Fruit fly (Drosophila melanogaster) whole organism, embryonic: ENCODE results near the gene SmydA-2.

ENCODE experiments used
- Aef1 ChIP-seq: fragments of 200-800 bp; sonication (Bioruptor generic); IDR thresholded peaks from 3 replicates; pipeline ENCODE4 v1.3.6; 2022; ENCODE audit warnings: missing biosample characterization, missing genetic modification characterization
- Awh ChIP-seq: fragments of 200-800 bp; sonication (Bioruptor generic); IDR thresholded peaks from 2 replicates; pipeline ENCODE4, ENCODE4 v1.3.6; 2022; ENCODE audit warnings: missing biosample characterization, missing genetic modification characterization
- Blimp-1 ChIP-seq: fragments of 200-800 bp; sonication (Bioruptor generic); optimal IDR thresholded peaks from 3 replicates; lab custom pipeline; 2018; ENCODE audit warnings: missing biosample characterization, missing genetic modification characterization, mild to moderate bottlenecking, moderate library complexity, missing genetic modification reagents
- CG10979 ChIP-seq: fragments of 200-800 bp; sonication (Bioruptor generic); optimal IDR thresholded peaks from 2 replicates; lab custom pipeline; 2018; ENCODE audit warnings: missing biosample characterization, mild to moderate bottlenecking, missing genetic modification characterization, moderate library complexity
- CG11504 ChIP-seq: fragments of 200-800 bp; sonication (Bioruptor generic); optimal IDR thresholded peaks from 3 replicates; lab custom pipeline; 2019; ENCODE audit warnings: missing biosample characterization, mild to moderate bottlenecking, missing genetic modification characterization, moderate library complexity
- CG14014 ChIP-seq: fragments of 200-800 bp; sonication (Bioruptor generic); IDR thresholded peaks from 2 replicates; pipeline ENCODE4 v1.3.6; 2022; ENCODE audit warnings: missing biosample characterization, missing genetic modification characterization
- CG14667 ChIP-seq: fragments of 200-800 bp; sonication (Bioruptor generic); IDR thresholded peaks from 2 replicates; pipeline ENCODE4 v1.3.6; 2022; ENCODE audit warnings: missing biosample characterization, missing genetic modification characterization
- CG15696 ChIP-seq: fragments of 200-800 bp; sonication (Bioruptor generic); optimal IDR thresholded peaks from 2 replicates; lab custom pipeline; 2019; ENCODE audit warnings: missing biosample characterization, mild to moderate bottlenecking, missing genetic modification characterization, moderate library complexity
- CG17328 ChIP-seq: fragments of 200-800 bp; sonication (Bioruptor generic); IDR thresholded peaks from 2 replicates; pipeline ENCODE4 v1.3.6; 2022; ENCODE audit warnings: missing biosample characterization, missing genetic modification characterization
- CG17361 ChIP-seq: fragments of 200-800 bp; sonication (Bioruptor generic); IDR thresholded peaks from 3 replicates; pipeline ENCODE4 v1.3.6; 2022; ENCODE audit warnings: missing biosample characterization, missing genetic modification characterization
- CG18262 ChIP-seq: fragments of 200-800 bp; optimal IDR thresholded peaks from 3 replicates; lab custom pipeline; 2019; ENCODE audit warnings: missing biosample characterization, mild to moderate bottlenecking, missing genetic modification characterization, moderate library complexity
- CG18764 ChIP-seq: fragments of 200-800 bp; sonication (Bioruptor generic); optimal IDR thresholded peaks from 3 replicates; lab custom pipeline; 2016; ENCODE audit warnings: missing biosample characterization, missing genetic modification characterization
- CG2712 ChIP-seq: fragments of 200-800 bp; optimal IDR thresholded peaks from 3 replicates; lab custom pipeline; 2019; ENCODE audit warnings: missing biosample characterization, mild to moderate bottlenecking, missing genetic modification characterization, moderate library complexity
- CG4360 ChIP-seq: fragments of 200-800 bp; sonication (Bioruptor generic); IDR thresholded peaks from 2 replicates; pipeline ENCODE4 v1.3.6; 2022; ENCODE audit warnings: missing biosample characterization, missing genetic modification characterization
- CG43689 ChIP-seq: fragments of 200-800 bp; sonication (Bioruptor generic); IDR thresholded peaks from 2 replicates; pipeline ENCODE4 v1.3.6; 2022; ENCODE audit warnings: missing biosample characterization, missing genetic modification characterization
- CG7839 ChIP-seq: fragments of 200-800 bp; sonication (Bioruptor generic); optimal IDR thresholded peaks from 3 replicates; lab custom pipeline; 2018; ENCODE audit warnings: missing biosample characterization, mild to moderate bottlenecking, missing genetic modification characterization, moderate library complexity
- CG8388 ChIP-seq: fragments of 200-800 bp; sonication (Bioruptor generic); optimal IDR thresholded peaks from 2 replicates; lab custom pipeline; 2019; ENCODE audit warnings: missing biosample characterization, mild to moderate bottlenecking, missing genetic modification characterization, moderate library complexity
- CG9609 ChIP-seq: fragments of 200-800 bp; sonication (Bioruptor generic); optimal IDR thresholded peaks from 3 replicates; lab custom pipeline; 2016; ENCODE audit warnings: missing biosample characterization, missing genetic modification characterization
- CG9727 ChIP-seq: fragments of 200-800 bp; sonication (Bioruptor generic); optimal IDR thresholded peaks from 3 replicates; lab custom pipeline; 2017; ENCODE audit warnings: missing biosample characterization, mild to moderate bottlenecking, missing genetic modification characterization
- Doc3 ChIP-seq: fragments of 200-800 bp; sonication (Bioruptor generic); IDR thresholded peaks from 3 replicates; pipeline ENCODE4 v1.3.6; 2022; ENCODE audit warnings: missing biosample characterization, missing genetic modification characterization; ENCODE audit not compliant: partially characterized antibody
- Drgx ChIP-seq: fragments of 200-800 bp; sonication (Bioruptor generic); IDR thresholded peaks from 2 replicates; pipeline ENCODE4 v1.3.6; 2022; ENCODE audit warnings: missing biosample characterization, missing genetic modification characterization
- Eip74EF ChIP-seq, 2 experiments: fragments of 200-800 bp in 1 of 2; fragments of >200 bp in 1 of 2; sonication (Bioruptor generic) in 1 of 2; optimal IDR thresholded peaks; 2 replicates each; lab custom pipeline; 2017 to 2019; ENCODE audit warnings: missing biosample characterization in 2 of 2, missing genetic modification characterization in 2 of 2, mild to moderate bottlenecking in 1 of 2, moderate library complexity in 1 of 2
- Fer1 ChIP-seq: fragments of 200-800 bp; sonication (Bioruptor generic); optimal IDR thresholded peaks from 2 replicates; lab custom pipeline; 2017; ENCODE audit warnings: missing biosample characterization, mild to moderate bottlenecking, missing genetic modification characterization
- Fer3 ChIP-seq: fragments of 200-800 bp; sonication (Bioruptor generic); optimal IDR thresholded peaks from 2 replicates; lab custom pipeline; 2018; ENCODE audit warnings: missing biosample characterization, mild to moderate bottlenecking, missing genetic modification characterization, moderate library complexity
- Hr51 ChIP-seq, 2 experiments: fragments of 200-800 bp; sonication (Bioruptor generic); optimal IDR thresholded peaks; 2 replicates in 1 of 2; 3 replicates in 1 of 2; lab custom pipeline; 2016 to 2018; ENCODE audit warnings: missing biosample characterization in 2 of 2, missing genetic modification characterization in 2 of 2, mild to moderate bottlenecking in 1 of 2, moderate library complexity in 1 of 2
- Oli ChIP-seq: fragments of 200-800 bp; sonication (Bioruptor generic); optimal IDR thresholded peaks from 2 replicates; lab custom pipeline; 2018; ENCODE audit warnings: missing biosample characterization, mild to moderate bottlenecking, missing genetic modification characterization, moderate library complexity
- PHDP ChIP-seq: fragments of 200-800 bp; sonication (Bioruptor generic); optimal IDR thresholded peaks from 3 replicates; lab custom pipeline; 2018; ENCODE audit warnings: missing biosample characterization, mild to moderate bottlenecking, missing genetic modification characterization, moderate library complexity
- Xrp1 ChIP-seq: fragments of 200-800 bp; sonication (Bioruptor generic); IDR thresholded peaks from 2 replicates; pipeline ENCODE4 v1.3.6; 2022; ENCODE audit warnings: missing biosample characterization, missing genetic modification characterization
- bsh ChIP-seq, 2 experiments: fragments of 200-800 bp; sonication (Bioruptor generic); optimal IDR thresholded peaks; 2 replicates each; lab custom pipeline; 2017 to 2018; ENCODE audit warnings: mild to moderate bottlenecking in 2 of 2, missing biosample characterization in 2 of 2, missing genetic modification characterization in 2 of 2, moderate library complexity in 1 of 2
- cg ChIP-seq: fragments of 200-800 bp; sonication (Bioruptor generic); optimal IDR thresholded peaks from 3 replicates; lab custom pipeline; 2019; ENCODE audit warnings: missing biosample characterization, mild to moderate bottlenecking, missing genetic modification characterization, moderate library complexity
- croc ChIP-seq: fragments of 200-800 bp; sonication (Bioruptor generic); conservative IDR thresholded peaks from 3 replicates; pipeline ENCODE4 v1.3.6; 2022; ENCODE audit warnings: missing biosample characterization, missing genetic modification characterization
- crol ChIP-seq: fragments of 200-800 bp; sonication (Bioruptor generic); IDR thresholded peaks from 2 replicates; pipeline ENCODE4 v1.3.6; 2022; ENCODE audit warnings: missing biosample characterization, missing genetic modification characterization
- dmrt11E ChIP-seq: fragments of 200-800 bp; sonication (Bioruptor generic); optimal IDR thresholded peaks from 3 replicates; lab custom pipeline; 2018; ENCODE audit warnings: missing biosample characterization, mild to moderate bottlenecking, missing genetic modification characterization, moderate library complexity
- dysf ChIP-seq: fragments of 200-800 bp; sonication (Bioruptor generic); IDR thresholded peaks from 3 replicates; pipeline ENCODE4 v1.3.6; 2022; ENCODE audit warnings: missing biosample characterization, missing genetic modification characterization
- eve ChIP-seq, 2 experiments: fragments of >200 bp; optimal IDR thresholded peaks; 2 replicates each; lab custom pipeline; 2017; ENCODE audit warnings: missing biosample characterization in 2 of 2, missing genetic modification characterization in 2 of 2
- gem ChIP-seq: fragments of 200-800 bp; sonication (Bioruptor generic); optimal IDR thresholded peaks from 2 replicates; lab custom pipeline; 2019; ENCODE audit warnings: missing biosample characterization, mild to moderate bottlenecking, missing genetic modification characterization, moderate library complexity
- grau ChIP-seq: fragments of 200-800 bp; optimal IDR thresholded peaks from 3 replicates; lab custom pipeline; 2019; ENCODE audit warnings: missing biosample characterization, mild to moderate bottlenecking, missing genetic modification characterization, moderate library complexity
- ind ChIP-seq: fragments of 200-800 bp; sonication (Bioruptor generic); optimal IDR thresholded peaks from 3 replicates; lab custom pipeline; 2016; ENCODE audit warnings: missing biosample characterization, missing genetic modification characterization
- lbe ChIP-seq: fragments of 200-800 bp; sonication (Bioruptor generic); optimal IDR thresholded peaks from 2 replicates; lab custom pipeline; 2016; ENCODE audit warnings: missing biosample characterization, mild to moderate bottlenecking, missing genetic modification characterization
- lola ChIP-seq, 3 experiments: fragments of >200 bp in 2 of 3; fragments of 200-800 bp in 1 of 3; sonication (Bioruptor generic) in 1 of 3; optimal IDR thresholded peaks; 2 replicates each; lab custom pipeline; 2017 to 2019; ENCODE audit warnings: missing biosample characterization in 3 of 3, missing genetic modification characterization in 3 of 3, mild to moderate bottlenecking in 1 of 3, moderate library complexity in 1 of 3
- mam ChIP-seq: fragments of 200-800 bp; sonication (Bioruptor generic); optimal IDR thresholded peaks from 3 replicates; lab custom pipeline; 2016; ENCODE audit warnings: missing biosample characterization, missing genetic modification characterization
- nom ChIP-seq: fragments of 200-800 bp; sonication (Bioruptor generic); optimal IDR thresholded peaks from 2 replicates; lab custom pipeline; 2017; ENCODE audit warnings: missing biosample characterization, missing genetic modification characterization, mild to moderate bottlenecking, moderate library complexity, missing genetic modification reagents
- phol ChIP-seq: fragments of 200-800 bp; sonication (Bioruptor generic); optimal IDR thresholded peaks from 3 replicates; lab custom pipeline; 2018; ENCODE audit warnings: missing biosample characterization, mild to moderate bottlenecking, missing genetic modification characterization, moderate library complexity
- pnt ChIP-seq: fragments of 200-800 bp; sonication (Bioruptor generic); optimal IDR thresholded peaks from 3 replicates; lab custom pipeline; 2016; ENCODE audit warnings: missing biosample characterization, missing genetic modification characterization
- ro ChIP-seq: fragments of 200-800 bp; sonication (Bioruptor generic); IDR thresholded peaks from 2 replicates; pipeline ENCODE4 v1.3.6; 2022; ENCODE audit warnings: missing biosample characterization, missing genetic modification characterization
- row ChIP-seq: fragments of 200-800 bp; sonication (Bioruptor generic); IDR thresholded peaks from 3 replicates; pipeline ENCODE4 v1.3.6; 2022; ENCODE audit warnings: missing biosample characterization, missing genetic modification characterization
- stc ChIP-seq: fragments of 200-800 bp; sonication (Bioruptor generic); IDR thresholded peaks from 2 replicates; pipeline ENCODE4 v1.3.6; 2022; ENCODE audit warnings: missing biosample characterization, missing genetic modification characterization
- zf30C ChIP-seq: fragments of 200-800 bp; sonication (Bioruptor generic); optimal IDR thresholded peaks from 3 replicates; lab custom pipeline; 2018; ENCODE audit warnings: missing biosample characterization, mild to moderate bottlenecking, missing genetic modification characterization

Gene SmydA-2

dm6 chr3L:19035163-19035900 lies 32.3 kb upstream of the SmydA-2 start:
- TF ChIP-seq CG17328 (GFP tag; lab: Robert Waterston, UW) (0 out of 2 replicates have a peak, but pooled peaks have one; percentile 15), Oli (tag; lab: Kevin White, UChicago) (peak; percentile 15), row (GFP tag; lab: Robert Waterston, UW) (peak; percentile 30; the same call in 1 of the 3 replicates), Xrp1 (GFP tag; lab: Robert Waterston, UW) (peak; percentile 41; the same call in 1 of the 2 replicates), nom (GFP tag; lab: Kevin White, UChicago) (peak; percentile 22), zf30C (peak; percentile 14), Fer3 (tag; lab: Kevin White, UChicago) (no peak), gem (tag; lab: Kevin White, UChicago) (peak; percentile 53), Blimp-1 (GFP tag; lab: Kevin White, UChicago) (peak; percentile 12), bsh (GFP tag; optimal IDR thresholded peaks at IDR 0.05; lab: Kevin White, UChicago) (peak in 1 of 2 experiments; percentile 38), Hr51 (GFP tag; optimal IDR thresholded peaks at IDR 0.05; lab: Kevin White, UChicago) (peak in 1 of 2 experiments; percentile 22), CG9609 (GFP tag; lab: Kevin White, UChicago) (no peak), CG17361 (GFP tag; lab: Robert Waterston, UW) (peak; percentile 29; the same call in 1 of the 3 replicates), Fer1 (peak; percentile 6), CG18262 (tag; lab: Kevin White, UChicago) (peak; percentile 25), CG43689 (GFP tag; lab: Robert Waterston, UW) (no peak), dmrt11E (tag; lab: Kevin White, UChicago) (peak; percentile 27), CG9727 (GFP tag; lab: Kevin White, UChicago) (no peak), PHDP (tag; lab: Kevin White, UChicago) (peak; percentile 7), lbe (GFP tag; lab: Kevin White, UChicago) (peak; percentile 21), crol (GFP tag; lab: Robert Waterston, UW) (peak; percentile 79), CG14014 (no peak), phol (tag; lab: Kevin White, UChicago) (peak; percentile 17), lola (GFP tag; optimal IDR thresholded peaks at IDR 0.05; lab: Kevin White, UChicago) (peak in 1 of 3 experiments; percentile 15), grau (tag; lab: Kevin White, UChicago) (peak; percentile 20), CG11504 (tag; lab: Kevin White, UChicago) (peak; percentile 14), CG14667 (GFP tag; lab: Robert Waterston, UW) (no peak), CG7839 (peak; percentile 19), CG2712 (peak; percentile 18), CG10979 (tag; lab: Kevin White, UChicago) (peak; percentile 25), Drgx (GFP tag; lab: Robert Waterston, UW) (no peak), pnt (no peak), stc (no peak), Aef1 (no peak)
- TF ChIP-seq, all 482 proteins: peak for 24

dm6 chr3L:19033154-19033811 lies 30.2 kb upstream of the SmydA-2 start:
- TF ChIP-seq CG8388 (peak; percentile 81), cg (GFP tag; lab: Kevin White, UChicago) (peak; percentile 40), ro (GFP tag; lab: Robert Waterston, UW) (no peak), croc (peak; percentile 81), CG4360 (GFP tag; lab: Robert Waterston, UW) (peak; percentile 46; the same call in 1 of the 2 replicates), ind (peak; percentile 44), dysf (GFP tag; lab: Robert Waterston, UW) (peak; percentile 51; the same call in 1 of the 3 replicates), Eip74EF (GFP tag; optimal IDR thresholded peaks at IDR 0.05; lab: Kevin White, UChicago) (peak in 1 of 2 experiments; percentile 31), Awh (GFP tag; lab: Robert Waterston, UW) (peak; percentile 48; the same call in 1 of the 2 replicates), CG18764 (peak; percentile 45), eve (GFP tag; optimal IDR thresholded peaks at IDR 0.05; lab: Kevin White, UChicago) (no peak), CG15696 (tag; lab: Kevin White, UChicago) (peak; percentile 96), Doc3 (no peak), mam (GFP tag; lab: Kevin White, UChicago) (no peak)
